Worm (Caenorhabditis elegans) whole organism, L2 larva: ENCODE data around the gene acdh-13.

Experiments
- F13H6.1 ChIP-seq: sonication (generic microtip); optimal IDR thresholded peaks from 2 replicates; lab custom pipeline; 2016; ENCODE audit warnings: missing genetic modification characterization, missing compliant biosample characterization
- R02D3.7 ChIP-seq: fragments of 150-350 bp; optimal IDR thresholded peaks from 2 replicates; lab custom pipeline; 2014; ENCODE audit warnings: missing biosample characterization, missing genetic modification characterization
- Y55F3AM.14 ChIP-seq: fragments of 200-800 bp; sonication (Bioruptor generic); optimal IDR thresholded peaks from 2 replicates; lab custom pipeline; 2018; ENCODE audit warnings: mild to moderate bottlenecking, missing genetic modification characterization, missing compliant biosample characterization
- ZK546.5 ChIP-seq: sonication (generic microtip); optimal IDR thresholded peaks from 2 replicates; lab custom pipeline; 2017; ENCODE audit warnings: missing biosample characterization, missing genetic modification characterization
- aly-2 ChIP-seq: fragments of 150-350 bp; optimal IDR thresholded peaks from 2 replicates; lab custom pipeline; 2014; ENCODE audit warnings: missing biosample characterization, missing genetic modification characterization
- ceh-16 ChIP-seq: fragments of 150-350 bp; optimal IDR thresholded peaks from 2 replicates; lab custom pipeline; 2014; ENCODE audit warnings: missing biosample characterization, missing genetic modification characterization
- crh-2 ChIP-seq: sonication (generic microtip); optimal IDR thresholded peaks from 2 replicates; lab custom pipeline; 2017; ENCODE audit warnings: missing biosample characterization, missing genetic modification characterization
- dmd-4 ChIP-seq: sonication (generic microtip); optimal IDR thresholded peaks from 2 replicates; lab custom pipeline; 2017; ENCODE audit warnings: missing biosample characterization, missing genetic modification characterization
- egl-27 ChIP-seq: sonication (generic microtip); optimal IDR thresholded peaks from 3 replicates; lab custom pipeline; 2017; ENCODE audit warnings: missing biosample characterization, missing genetic modification reagents, missing genetic modification characterization
- elt-1 ChIP-seq: fragments of 150-350 bp; optimal IDR thresholded peaks from 2 replicates; lab custom pipeline; 2014; ENCODE audit warnings: missing biosample characterization, missing genetic modification characterization
- elt-3 ChIP-seq: sonication (generic microtip); optimal IDR thresholded peaks from 2 replicates; lab custom pipeline; 2017; ENCODE audit warnings: missing biosample characterization, missing genetic modification characterization
- fos-1 ChIP-seq: fragments of 150-350 bp; optimal IDR thresholded peaks from 2 replicates; lab custom pipeline; 2014; ENCODE audit warnings: missing biosample characterization, missing genetic modification characterization
- gmeb-1 ChIP-seq: fragments of 150-350 bp; optimal IDR thresholded peaks from 2 replicates; lab custom pipeline; 2014; ENCODE audit warnings: missing biosample characterization, missing genetic modification characterization
- lin-11 ChIP-seq: fragments of 150-350 bp; sonication (generic microtip); optimal IDR thresholded peaks from 2 replicates; lab custom pipeline; 2014; ENCODE audit warnings: missing biosample characterization, missing genetic modification characterization, inconsistent platforms, mixed read lengths
- lin-13 ChIP-seq: fragments of 150-350 bp; optimal IDR thresholded peaks from 2 replicates; lab custom pipeline; 2014; ENCODE audit warnings: missing biosample characterization, missing genetic modification reagents, missing genetic modification characterization
- lin-39 ChIP-seq: fragments of 150-350 bp; optimal IDR thresholded peaks from 2 replicates; lab custom pipeline; 2014; ENCODE audit warnings: missing biosample characterization, missing genetic modification reagents, missing genetic modification characterization
- lsy-2 ChIP-seq, 2 experiments: fragments of 150-350 bp in 1 of 2; sonication (generic microtip) in 1 of 2; optimal IDR thresholded peaks; 2 replicates each; lab custom pipeline; 2014 to 2017; ENCODE audit warnings: missing biosample characterization in 2 of 2, missing genetic modification characterization in 2 of 2
- mbf-1 ChIP-seq: sonication (generic microtip); optimal IDR thresholded peaks from 2 replicates; lab custom pipeline; 2017; ENCODE audit warnings: missing biosample characterization, missing genetic modification characterization
- nhr-10 ChIP-seq: sonication (generic microtip); optimal IDR thresholded peaks from 2 replicates; lab custom pipeline; 2017; ENCODE audit warnings: missing biosample characterization, missing genetic modification characterization
- nhr-11 ChIP-seq: fragments of 150-350 bp; optimal IDR thresholded peaks from 2 replicates; lab custom pipeline; 2014; ENCODE audit warnings: missing biosample characterization, missing genetic modification characterization
- nhr-129 ChIP-seq: fragments of 150-350 bp; optimal IDR thresholded peaks from 2 replicates; lab custom pipeline; 2014; ENCODE audit warnings: missing biosample characterization, missing genetic modification characterization
- nhr-23 ChIP-seq: fragments of 150-350 bp; optimal IDR thresholded peaks from 2 replicates; lab custom pipeline; 2014; ENCODE audit warnings: missing biosample characterization, missing genetic modification reagents, missing genetic modification characterization
- peb-1 ChIP-seq: fragments of 150-350 bp; optimal IDR thresholded peaks from 2 replicates; lab custom pipeline; 2014; ENCODE audit warnings: missing biosample characterization, missing genetic modification characterization
- sem-4 ChIP-seq: fragments of 150-350 bp; optimal IDR thresholded peaks from 2 replicates; lab custom pipeline; 2014; ENCODE audit warnings: missing biosample characterization, missing genetic modification reagents, missing genetic modification characterization
- skn-1 ChIP-seq: sonication (generic microtip); optimal IDR thresholded peaks from 2 replicates; lab custom pipeline; 2017; ENCODE audit warnings: missing biosample characterization, missing genetic modification characterization
- sma-3 ChIP-seq: sonication (generic microtip); optimal IDR thresholded peaks from 2 replicates; lab custom pipeline; 2016; ENCODE audit warnings: missing genetic modification reagents, missing genetic modification characterization, missing compliant biosample characterization
- sma-9 ChIP-seq, 2 experiments: fragments of 150-350 bp in 1 of 2; sonication (generic microtip) in 1 of 2; optimal IDR thresholded peaks; 2 replicates each; lab custom pipeline; 2014 to 2016; ENCODE audit warnings: missing genetic modification characterization in 2 of 2, mild to moderate bottlenecking in 1 of 2, missing biosample characterization in 1 of 2, missing compliant biosample characterization in 1 of 2, missing genetic modification reagents in 1 of 2, moderate library complexity in 1 of 2
- unc-55 ChIP-seq: fragments of 150-350 bp; sonication (generic microtip); optimal IDR thresholded peaks from 3 replicates; lab custom pipeline; 2014; ENCODE audit warnings: missing biosample characterization, missing genetic modification reagents, missing genetic modification characterization
- unc-62 ChIP-seq: fragments of 150-350 bp; optimal IDR thresholded peaks from 2 replicates; lab custom pipeline; 2014; ENCODE audit warnings: missing biosample characterization, missing genetic modification reagents, missing genetic modification characterization
- zag-1 ChIP-seq: fragments of 150-350 bp; optimal IDR thresholded peaks from 2 replicates; lab custom pipeline; 2014; ENCODE audit warnings: missing biosample characterization, missing genetic modification characterization
- ztf-1 ChIP-seq: fragments of 200-800 bp; sonication (Bioruptor generic); conservative IDR thresholded peaks from 2 replicates; pipeline ENCODE4 v1.3.6; 2022; ENCODE audit warnings: missing genetic modification characterization, missing compliant biosample characterization
- ztf-4 ChIP-seq: fragments of 150-350 bp; optimal IDR thresholded peaks from 2 replicates; lab custom pipeline; 2014; ENCODE audit warnings: missing biosample characterization, missing genetic modification characterization

Gene acdh-13

DNA sequence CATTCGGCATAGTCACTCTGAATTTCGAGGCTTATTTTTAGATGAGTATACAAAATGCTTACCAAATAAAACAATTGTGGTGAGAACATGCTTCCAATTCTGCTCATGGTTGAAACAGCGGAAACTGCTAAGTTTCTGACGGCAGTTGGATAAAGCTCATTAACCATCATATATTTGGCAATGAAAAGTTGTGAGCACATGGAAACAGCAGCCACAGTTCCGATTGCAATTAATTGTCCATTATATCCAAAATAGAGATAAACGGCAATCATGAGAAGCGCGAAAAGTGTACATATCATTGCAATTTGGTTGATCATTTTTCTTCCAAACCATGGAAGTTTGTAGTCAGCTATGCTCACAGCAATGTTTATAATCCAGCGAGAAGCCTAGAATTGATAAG lies 37.4 kb downstream of the acdh-13 start:
- TF ChIP-seq nhr-23 (tag; lab: Kevin White, UChicago) (no peak), mbf-1 (tag; lab: Kevin White, UChicago) (no peak), ztf-4 (no peak), nhr-10 (no peak), lin-13 (GFP tag; lab: Kevin White, UChicago) (no peak), nhr-11 (tag; lab: Kevin White, UChicago) (no peak), ZK546.5 (no peak), unc-62 (no peak), Y55F3AM.14 (GFP tag; lab: Kevin White, UChicago) (no peak), zag-1 (tag; lab: Kevin White, UChicago) (no peak), dmd-4 (tag; lab: Kevin White, UChicago) (no peak), sma-3 (GFP tag; lab: Kevin White, UChicago) (no peak), ztf-1 (no peak), peb-1 (no peak)

DNA sequence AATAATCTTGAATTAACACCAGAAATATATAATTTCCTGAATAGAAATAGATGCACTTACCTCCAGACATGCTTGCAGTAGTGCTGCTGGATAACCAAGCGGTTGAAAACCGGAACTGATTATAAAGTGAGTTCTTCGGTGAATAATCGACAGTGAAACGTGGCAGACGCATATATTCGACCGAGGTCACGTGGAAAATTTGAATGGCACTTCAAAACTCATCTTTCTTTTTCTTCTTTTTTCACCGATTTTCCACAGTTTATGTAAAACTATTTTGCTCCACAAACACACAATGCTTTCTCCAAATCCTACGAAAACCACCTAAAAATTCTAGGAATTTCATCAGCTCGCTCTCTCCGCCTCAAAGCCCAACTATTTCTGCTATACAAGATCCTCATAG lies 38.4 kb downstream of the acdh-13 start, which contains the start of gene ant-1.4:
TSS of gene ant-1.4 (minus strand) at position 101 of the 400 bp plus-strand sequence.
- TF ChIP-seq lin-39 (tag; lab: Kevin White, UChicago) (no peak), lin-13 (GFP tag; lab: Kevin White, UChicago) (no peak), elt-1 (tag; lab: Kevin White, UChicago) (no peak), lsy-2 (tag; optimal IDR thresholded peaks at IDR 0.05; lab: Kevin White, UChicago) (no peak), zag-1 (tag; lab: Kevin White, UChicago) (no peak), sma-3 (GFP tag; lab: Kevin White, UChicago) (no peak), lin-11 (tag; lab: Kevin White, UChicago) (no peak), fos-1 (tag; lab: Kevin White, UChicago) (no peak), ceh-16 (tag; lab: Kevin White, UChicago) (no peak)

DNA sequence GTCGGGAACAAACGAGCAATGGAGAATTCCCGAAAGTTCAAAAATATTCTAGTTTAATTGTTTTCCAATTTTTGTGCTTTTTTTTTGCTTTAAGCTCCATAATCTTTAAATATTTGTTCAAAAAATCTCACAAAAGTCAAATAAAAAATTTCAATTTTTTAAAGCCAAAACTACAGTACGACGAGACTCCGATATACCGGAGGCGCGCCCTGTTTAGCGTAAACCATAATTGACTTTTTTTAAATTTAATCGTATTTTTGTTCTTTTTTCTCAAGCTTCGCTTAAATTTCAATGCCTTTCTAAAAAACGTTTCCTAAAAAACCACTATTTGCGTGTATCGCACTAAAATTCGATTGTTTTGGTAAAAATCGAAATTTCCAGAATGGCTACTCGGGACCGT lies 41.7 kb downstream of the acdh-13 start, which contains the start of gene syx-4:
TSS of gene syx-4 (plus strand) at position 382 of the 400 bp plus-strand sequence.
- TF ChIP-seq egl-27 (tag; lab: Kevin White, UChicago) (no peak), aly-2 (tag; lab: Kevin White, UChicago) (no peak), zag-1 (tag; lab: Kevin White, UChicago) (no peak), F13H6.1 (tag; lab: Kevin White, UChicago) (no peak), nhr-129 (tag; lab: Kevin White, UChicago) (no peak), ZK546.5 (no peak), mbf-1 (tag; lab: Kevin White, UChicago) (no peak), dmd-4 (tag; lab: Kevin White, UChicago) (no peak), skn-1 (tag; lab: Kevin White, UChicago) (no peak)

DNA sequence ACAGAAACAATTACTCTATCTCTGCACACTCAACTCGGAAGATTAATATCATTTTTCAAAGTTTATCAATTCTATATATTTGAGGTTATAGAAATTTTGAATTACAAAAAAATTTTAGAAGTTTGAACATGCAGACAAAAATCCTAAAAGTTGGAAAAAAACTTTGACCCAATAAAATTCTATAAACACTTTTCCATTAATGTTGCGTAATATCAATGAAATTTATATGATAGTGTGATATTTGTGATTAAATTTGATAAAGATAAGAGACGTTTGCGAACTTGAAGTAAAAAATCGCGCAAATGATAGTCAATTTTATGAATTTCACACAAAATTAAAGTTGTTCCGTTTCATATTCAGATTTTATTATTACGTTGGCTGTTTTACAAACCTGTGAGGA lies 44.5 kb downstream of the acdh-13 start:
- TF ChIP-seq fos-1 (tag; lab: Kevin White, UChicago), result peak; percentile 44
- no peak for TF ChIP-seq unc-55 (GFP tag; lab: Kevin White, UChicago)

DNA sequence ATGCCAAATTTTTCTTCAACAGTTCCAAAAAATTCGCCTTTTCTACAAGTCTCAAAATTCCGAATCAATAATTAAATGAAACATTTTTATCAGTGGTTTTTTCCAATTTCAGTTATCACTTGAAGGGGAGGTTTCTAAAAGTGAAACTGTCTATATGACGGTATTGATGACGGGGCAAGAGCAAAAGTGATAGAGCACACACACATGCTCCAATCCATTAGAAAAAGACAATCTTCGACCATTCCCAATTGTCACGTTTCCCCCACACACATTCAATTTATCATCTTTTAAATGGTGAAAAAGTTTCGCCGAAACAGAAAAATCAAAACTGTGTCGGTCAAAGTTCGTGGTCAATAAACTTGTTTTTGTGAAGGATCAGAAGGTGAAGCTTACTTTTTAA lies 45.4 kb downstream of the acdh-13 start:
- TF ChIP-seq sem-4 (tag; lab: Kevin White, UChicago), result no peak
- no peak for TF ChIP-seq elt-3
- no peak for TF ChIP-seq elt-1 (tag; lab: Kevin White, UChicago)
- TF ChIP-seq ztf-1, result no peak
- peak; percentile 65 for TF ChIP-seq fos-1 (tag; lab: Kevin White, UChicago)
- no peak for TF ChIP-seq lin-13 (GFP tag; lab: Kevin White, UChicago)
- no peak for TF ChIP-seq R02D3.7 (tag; lab: Kevin White, UChicago)
- TF ChIP-seq crh-2 (tag; lab: Kevin White, UChicago), result peak; percentile 63
- no peak for TF ChIP-seq dmd-4 (tag; lab: Kevin White, UChicago)
- peak; percentile 55 for TF ChIP-seq sma-9 (GFP tag; optimal IDR thresholded peaks at IDR 0.05; lab: Kevin White, UChicago)
- no peak for TF ChIP-seq sma-9 (tag; optimal IDR thresholded peaks at IDR 0.05; lab: Kevin White, UChicago)
- peak; percentile 19 for TF ChIP-seq gmeb-1 (tag; lab: Kevin White, UChicago)
- peak; percentile 4 for TF ChIP-seq nhr-129 (tag; lab: Kevin White, UChicago)
- TF ChIP-seq ztf-4, result no peak
